Worm (Caenorhabditis elegans) whole organism, young adult: Measurements from ENCODE around the gene odd-2.

Experiments used
- B0261.1 ChIP-seq: sonication (generic microtip); optimal IDR thresholded peaks from 2 replicates; lab custom pipeline; 2016; ENCODE audit warnings: mild to moderate bottlenecking, missing genetic modification characterization, moderate library complexity, missing compliant biosample characterization
- B0336.3 ChIP-seq: fragments of 200-800 bp; sonication (Bioruptor generic); IDR thresholded peaks from 2 replicates; pipeline ENCODE4 v1.3.6; 2022; ENCODE audit warnings: missing genetic modification characterization, missing compliant biosample characterization
- C06A6.2 ChIP-seq: fragments of 200-800 bp; sonication (Bioruptor generic); conservative IDR thresholded peaks from 2 replicates; pipeline ENCODE4 v1.3.6; 2022; ENCODE audit warnings: missing genetic modification characterization, missing compliant biosample characterization
- C17E4.6 ChIP-seq: fragments of 200-800 bp; sonication (Bioruptor generic); IDR thresholded peaks from 2 replicates; pipeline ENCODE4 v1.3.6; 2022; ENCODE audit warnings: missing genetic modification reagents, missing genetic modification characterization, missing compliant biosample characterization
- D2030.7 ChIP-seq: fragments of 200-800 bp; sonication (Bioruptor generic); IDR thresholded peaks from 2 replicates; pipeline ENCODE4 v1.3.6; 2022; ENCODE audit warnings: missing genetic modification reagents, missing genetic modification characterization, missing compliant biosample characterization
- F22D6.2 ChIP-seq: sonication (generic microtip); optimal IDR thresholded peaks from 2 replicates; lab custom pipeline; 2016; ENCODE audit warnings: mild to moderate bottlenecking, missing genetic modification characterization, missing compliant biosample characterization
- F52B5.7 ChIP-seq: sonication (generic microtip); optimal IDR thresholded peaks from 2 replicates; lab custom pipeline; 2016; ENCODE audit warnings: mild to moderate bottlenecking, missing genetic modification characterization, missing compliant biosample characterization
- Y79H2A.3 ChIP-seq: fragments of 200-800 bp; sonication (Bioruptor generic); conservative IDR thresholded peaks from 2 replicates; pipeline ENCODE4 v1.3.6; 2022; ENCODE audit warnings: missing genetic modification reagents, missing genetic modification characterization, missing compliant biosample characterization
- Y95B8A.8 ChIP-seq: fragments of 200-800 bp; sonication (Bioruptor generic); IDR thresholded peaks from 2 replicates; pipeline ENCODE4 v1.3.6; 2022; ENCODE audit warnings: missing genetic modification reagents, missing genetic modification characterization, missing compliant biosample characterization
- athp-1 ChIP-seq: sonication (generic microtip); optimal IDR thresholded peaks from 2 replicates; lab custom pipeline; 2017; ENCODE audit warnings: mild to moderate bottlenecking, missing genetic modification characterization, missing compliant biosample characterization
- cebp-2 ChIP-seq: fragments of 200-800 bp; sonication (Bioruptor generic); IDR thresholded peaks from 2 replicates; pipeline ENCODE4 v1.3.6; 2022; ENCODE audit warnings: missing genetic modification characterization, missing compliant biosample characterization
- ceh-27 ChIP-seq: fragments of 200-800 bp; sonication (Bioruptor generic); optimal IDR thresholded peaks from 2 replicates; lab custom pipeline; 2018; ENCODE audit warnings: mild to moderate bottlenecking, missing genetic modification characterization, moderate library complexity, missing compliant biosample characterization
- dpff-1 ChIP-seq: sonication (generic microtip); optimal IDR thresholded peaks from 2 replicates; lab custom pipeline; 2017; ENCODE audit warnings: mild to moderate bottlenecking, missing genetic modification characterization, missing compliant biosample characterization
- dpl-1 ChIP-seq: fragments of 150-350 bp; optimal IDR thresholded peaks from 2 replicates; lab custom pipeline; 2014; ENCODE audit warnings: missing biosample characterization, missing genetic modification reagents, missing genetic modification characterization
- egrh-3 ChIP-seq: fragments of 200-800 bp; sonication (Bioruptor generic); IDR thresholded peaks from 2 replicates; pipeline ENCODE4 v1.3.6; 2022; ENCODE audit warnings: missing genetic modification reagents, missing genetic modification characterization, missing compliant biosample characterization
- ekl-4 ChIP-seq: fragments of 200-800 bp; sonication (Bioruptor generic); IDR thresholded peaks from 2 replicates; pipeline ENCODE4 v1.3.6; 2022; ENCODE audit warnings: missing genetic modification reagents, missing genetic modification characterization, missing compliant biosample characterization
- fkh-3 ChIP-seq: sonication (generic microtip); optimal IDR thresholded peaks from 2 replicates; lab custom pipeline; 2016; ENCODE audit warnings: mild to moderate bottlenecking, missing genetic modification characterization, missing compliant biosample characterization
- hsf-1 ChIP-seq: fragments of 200-800 bp; sonication (Bioruptor generic); IDR thresholded peaks from 2 replicates; pipeline ENCODE4 v1.3.6; 2022; ENCODE audit warnings: missing genetic modification reagents, missing genetic modification characterization, missing compliant biosample characterization
- let-526 ChIP-seq: fragments of 200-800 bp; sonication (Bioruptor generic); IDR thresholded peaks from 2 replicates; pipeline ENCODE4 v1.3.6; 2022; ENCODE audit warnings: missing genetic modification reagents, missing genetic modification characterization, missing compliant biosample characterization
- lin-26 ChIP-seq: fragments of 200-800 bp; sonication (Bioruptor generic); IDR thresholded peaks from 2 replicates; pipeline ENCODE4 v1.3.6; 2022; ENCODE audit warnings: missing genetic modification reagents, missing genetic modification characterization, missing compliant biosample characterization
- lin-40 ChIP-seq: sonication (generic microtip); optimal IDR thresholded peaks from 2 replicates; lab custom pipeline; 2016; ENCODE audit warnings: missing genetic modification characterization, mild to moderate bottlenecking, missing compliant biosample characterization, missing genotype, missing genetic modification reagents
- lin-54 ChIP-seq: fragments of 200-800 bp; sonication (Bioruptor generic); optimal IDR thresholded peaks from 2 replicates; lab custom pipeline; 2018; ENCODE audit warnings: mild to moderate bottlenecking, missing genetic modification characterization, missing compliant biosample characterization
- lsl-1 ChIP-seq: fragments of 200-800 bp; sonication (Bioruptor generic); optimal IDR thresholded peaks from 2 replicates; lab custom pipeline; 2018; ENCODE audit warnings: mild to moderate bottlenecking, missing genetic modification characterization, moderate library complexity, missing compliant biosample characterization
- madf-10 ChIP-seq: sonication (generic microtip); optimal IDR thresholded peaks from 2 replicates; lab custom pipeline; 2016; ENCODE audit warnings: mild to moderate bottlenecking, missing genetic modification characterization, missing compliant biosample characterization
- nfya-1 ChIP-seq: sonication (generic microtip); optimal IDR thresholded peaks from 2 replicates; lab custom pipeline; 2017; ENCODE audit warnings: antibody characterized with exemption, missing compliant biosample characterization, missing genetic modification characterization, borderline replicate concordance; ENCODE audit not compliant: insufficient read depth
- nhr-27 ChIP-seq: fragments of 200-800 bp; sonication (Bioruptor generic); optimal IDR thresholded peaks from 2 replicates; lab custom pipeline; 2018; ENCODE audit warnings: mild to moderate bottlenecking, missing genetic modification characterization, moderate library complexity, missing compliant biosample characterization
- rec-8 ChIP-seq, 2 experiments: sonication (generic microtip); optimal IDR thresholded peaks; 2 replicates each; lab custom pipeline; 2016; ENCODE audit warnings: mild to moderate bottlenecking in 2 of 2, missing genetic modification characterization in 2 of 2, missing genetic modification reagents in 2 of 2, missing genotype in 2 of 2, missing biosample characterization in 1 of 2, missing compliant biosample characterization in 1 of 2, moderate library complexity in 1 of 2
- sdz-38 ChIP-seq: sonication (generic microtip); optimal IDR thresholded peaks from 2 replicates; lab custom pipeline; 2016; ENCODE audit warnings: missing genotype, missing genetic modification characterization, missing compliant biosample characterization
- sea-2 ChIP-seq: fragments of 200-800 bp; sonication (Bioruptor generic); IDR thresholded peaks from 2 replicates; pipeline ENCODE4 v1.3.6; 2022; ENCODE audit warnings: missing genetic modification characterization, missing compliant biosample characterization
- snpc-3.4 ChIP-seq: sonication (generic microtip); optimal IDR thresholded peaks from 2 replicates; lab custom pipeline; 2017; ENCODE audit warnings: missing genetic modification characterization, mild to moderate bottlenecking, missing compliant biosample characterization, antibody characterized with exemption, moderate library complexity, missing genotype, missing genetic modification reagents
- somi-1 ChIP-seq: fragments of 200-800 bp; sonication (Bioruptor generic); optimal IDR thresholded peaks from 2 replicates; lab custom pipeline; 2018; ENCODE audit warnings: mild to moderate bottlenecking, missing genetic modification characterization, missing compliant biosample characterization
- tbp1 ChIP-seq: fragments of 200-800 bp; sonication (Bioruptor generic); optimal IDR thresholded peaks from 2 replicates; lab custom pipeline; 2018; ENCODE audit warnings: mild to moderate bottlenecking, missing genetic modification characterization, missing compliant biosample characterization
- tlf-1 ChIP-seq: fragments of 200-800 bp; sonication (Bioruptor generic); optimal IDR thresholded peaks from 2 replicates; lab custom pipeline; 2018; ENCODE audit warnings: mild to moderate bottlenecking, missing genetic modification characterization, missing compliant biosample characterization
- unc-130 ChIP-seq: sonication (generic microtip); optimal IDR thresholded peaks from 2 replicates; lab custom pipeline; 2016; ENCODE audit warnings: missing genetic modification reagents, missing genetic modification characterization, missing compliant biosample characterization
- xnd-1 ChIP-seq: sonication (generic microtip); optimal IDR thresholded peaks from 2 replicates; lab custom pipeline; 2016; ENCODE audit warnings: missing genotype, missing genetic modification reagents, missing genetic modification characterization, missing compliant biosample characterization
- zfh-2 ChIP-seq: fragments of 200-800 bp; sonication (Bioruptor generic); conservative IDR thresholded peaks from 2 replicates; pipeline ENCODE4 v1.3.6; 2022; ENCODE audit warnings: missing genetic modification reagents, missing genetic modification characterization, missing compliant biosample characterization
- ztf-22 ChIP-seq: fragments of 200-800 bp; sonication (Bioruptor generic); optimal IDR thresholded peaks from 2 replicates; lab custom pipeline; 2018; ENCODE audit warnings: mild to moderate bottlenecking, missing genetic modification characterization, moderate library complexity, missing compliant biosample characterization

Gene odd-2

ce11 chrX:6162037-6162436 is 1.7 kb upstream of the odd-2 start:
- TF ChIP-seq tlf-1 (no peak), lsl-1 (GFP tag; lab: Kevin White, UChicago) (no peak), let-526 (GFP tag; lab: Robert Waterston, UW) (no peak), zfh-2 (peak; percentile 72), B0261.1 (tag; lab: Kevin White, UChicago) (no peak), sea-2 (GFP tag; lab: Robert Waterston, UW) (no peak), egrh-3 (GFP tag; lab: Robert Waterston, UW) (peak; percentile 27; the same call in 1 of the 2 replicates), Y95B8A.8 (GFP tag; lab: Robert Waterston, UW) (no peak)
- TF ChIP-seq, all 124 proteins: peak for 2

- TF ChIP-seq xnd-1 (tag; lab: Kevin White, UChicago) (no peak), somi-1 (GFP tag; lab: Kevin White, UChicago) (no peak), tbp1 (GFP tag; lab: Kevin White, UChicago) (no peak), dpff-1 (tag; lab: Kevin White, UChicago) (no peak), lin-40 (no peak), snpc-3.4 (tag; lab: Kevin White, UChicago) (no peak), lin-54 (GFP tag; lab: Kevin White, UChicago) (no peak), tlf-1 (no peak), madf-10 (tag; lab: Kevin White, UChicago) (no peak), hsf-1 (GFP tag; lab: Robert Waterston, UW) (no peak), ceh-27 (GFP tag; lab: Kevin White, UChicago) (no peak), ekl-4 (GFP tag; lab: Robert Waterston, UW) (no peak), Y95B8A.8 (GFP tag; lab: Robert Waterston, UW) (no peak), unc-130 (GFP tag; lab: Kevin White, UChicago) (no peak), ztf-22 (GFP tag; lab: Kevin White, UChicago) (no peak), nhr-27 (tag; lab: Kevin White, UChicago) (no peak)
Observed at ce11 chrX:6159562-6159961, 765 bp downstream of the odd-2 start.

- TF ChIP-seq nfya-1 (tag; lab: Kevin White, UChicago): no peak
- TF ChIP-seq cebp-2: no peak
- TF ChIP-seq rec-8 (tag; optimal IDR thresholded peaks at IDR 0.05; lab: Kevin White, UChicago): no peak
- no peak for TF ChIP-seq F52B5.7 (tag; lab: Kevin White, UChicago)
- TF ChIP-seq dpl-1 (GFP tag; lab: Kevin White, UChicago): no peak
- TF ChIP-seq athp-1 (tag; lab: Kevin White, UChicago): no peak
- no peak for TF ChIP-seq snpc-3.4 (tag; lab: Kevin White, UChicago)
- no peak for TF ChIP-seq C17E4.6 (GFP tag; lab: Robert Waterston, UW)
- TF ChIP-seq D2030.7 (GFP tag; lab: Robert Waterston, UW): no peak
- TF ChIP-seq lin-26 (GFP tag; lab: Robert Waterston, UW): no peak
- no peak for TF ChIP-seq C06A6.2 (GFP tag; lab: Robert Waterston, UW)
- no peak for TF ChIP-seq B0336.3 (GFP tag; lab: Robert Waterston, UW)
- no peak for TF ChIP-seq sdz-38
Observed at ce11 chrX:6157411-6157916, 2.9 kb downstream of the odd-2 start.

ce11 chrX:6155436-6155835 is 4.9 kb downstream of the odd-2 start:
- no peak for TF ChIP-seq F22D6.2 (tag; lab: Kevin White, UChicago)
- TF ChIP-seq Y79H2A.3 (GFP tag; lab: Robert Waterston, UW): no peak
- TF ChIP-seq fkh-3: no peak
